Worm (Caenorhabditis elegans): ENCODE data around the gene C06E8.5.

C06E8.5 gene

ce11 chrIII:6970744-6971143 is 34.5 kb downstream of the C06E8.5 start:
- TF ChIP-seq rnt-1 (tag; optimal IDR thresholded peaks at IDR 0.05) (peak; percentile 8), ztf-4 (tag; optimal IDR thresholded peaks at IDR 0.05) (no peak)

- TF ChIP-seq nhr-47 (tag; optimal IDR thresholded peaks at IDR 0.05) (peak; percentile 29), aly-2 (tag; optimal IDR thresholded peaks at IDR 0.05) (peak; percentile 91), rnt-1 (tag; optimal IDR thresholded peaks at IDR 0.05) (peak; percentile 2), sptf-1 (tag; optimal IDR thresholded peaks at IDR 0.05) (no peak), lsy-2 (tag; optimal IDR thresholded peaks at IDR 0.05) (peak in 1 of 2 experiments; percentile 53), nhr-71 (tag; optimal IDR thresholded peaks at IDR 0.05) (peak; percentile 9), ama-1 (optimal IDR thresholded peaks at IDR 0.05) (peak; percentile 33), mab-9 (GFP tag; IDR thresholded peaks at IDR 0.05) (no peak), ets-5 (GFP tag; IDR thresholded peaks at IDR 0.05) (no peak), efl-1 (optimal IDR thresholded peaks at IDR 0.05) (peak; percentile 18), efl-1 (GFP tag; optimal IDR thresholded peaks at IDR 0.05 in 1 of 2) (peak in 1 of 2 experiments; percentile 81), nhr-90 (tag; optimal IDR thresholded peaks at IDR 0.05; ENCODE audit: poor library complexity) (peak; percentile 19)
Observed at ce11 chrIII:6969781-6970342, 35.4 kb downstream of the C06E8.5 start.

DNA sequence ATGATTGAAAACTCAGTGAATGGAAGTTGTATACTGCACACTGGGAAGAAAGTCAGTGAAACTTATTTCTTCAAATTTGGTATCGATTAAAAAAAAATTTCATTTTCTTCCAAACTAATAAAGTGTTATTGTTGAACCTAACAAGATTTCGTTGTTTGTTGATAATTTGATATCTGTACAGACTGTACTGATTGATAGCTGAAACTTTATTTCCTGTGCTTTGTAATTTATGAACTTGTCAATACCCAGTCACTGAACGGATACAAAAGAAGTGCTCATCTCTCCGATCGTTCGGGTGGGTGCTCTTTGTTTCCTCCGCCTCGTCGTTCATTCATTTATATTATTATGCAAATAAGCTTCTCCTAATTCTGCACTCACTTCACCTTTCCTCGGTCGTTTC is 36.2 kb downstream of the C06E8.5 start, which contains the start of gene F31E3.12:
Gene F31E3.12, plus strand, starts transcription at position 301 of the 400 bp plus-strand sequence.
- TF ChIP-seq nhr-90 (tag; optimal IDR thresholded peaks at IDR 0.05; ENCODE audit: poor library complexity) (no peak), C34B4.2 (tag; optimal IDR thresholded peaks at IDR 0.05) (no peak), unc-130 (tag; optimal IDR thresholded peaks at IDR 0.05) (no peak), ztf-11 (tag; optimal IDR thresholded peaks at IDR 0.05) (no peak), unc-86 (tag; optimal IDR thresholded peaks at IDR 0.05) (no peak), mab-9 (GFP tag; IDR thresholded peaks at IDR 0.05) (no peak), lin-15B (tag; optimal IDR thresholded peaks at IDR 0.05) (no peak), mep-1 (tag; optimal IDR thresholded peaks at IDR 0.05) (no peak), efl-3 (GFP tag; optimal IDR thresholded peaks at IDR 0.05) (no peak), tlp-1 (tag; optimal IDR thresholded peaks at IDR 0.05) (no peak), ets-5 (GFP tag; IDR thresholded peaks at IDR 0.05) (no peak), C04F5.9 (tag; optimal IDR thresholded peaks at IDR 0.05) (no peak), blmp-1 (tag; optimal IDR thresholded peaks at IDR 0.05) (no peak), lsy-2 (tag; optimal IDR thresholded peaks at IDR 0.05) (no peak)

DNA sequence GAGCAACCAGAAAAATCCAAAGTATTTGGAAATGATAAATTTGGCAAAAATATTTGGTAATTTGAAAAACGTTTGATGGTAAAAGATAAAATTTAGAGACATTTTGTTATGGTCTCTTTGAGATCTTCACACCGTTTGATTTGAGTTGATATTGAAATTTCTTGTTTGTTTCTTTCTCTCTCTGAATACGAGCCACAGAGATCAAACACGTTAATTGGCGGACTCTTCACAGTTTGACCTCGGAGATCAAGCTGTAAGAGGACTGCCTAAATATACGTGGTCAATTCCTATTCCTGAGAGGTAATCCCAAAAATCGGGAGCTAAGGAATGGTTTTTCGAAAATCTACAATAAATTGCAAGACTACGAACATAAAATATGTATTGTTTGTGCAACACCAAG is 36.6 kb downstream of the C06E8.5 start:
- no peak for TF ChIP-seq skn-1 (tag; optimal IDR thresholded peaks at IDR 0.05)
- TF ChIP-seq lin-13 (GFP tag; optimal IDR thresholded peaks at IDR 0.05): no peak
- TF ChIP-seq nhr-11 (tag; optimal IDR thresholded peaks at IDR 0.05): no peak
- no peak for TF ChIP-seq nhr-90 (tag; optimal IDR thresholded peaks at IDR 0.05; ENCODE audit: poor library complexity)
- TF ChIP-seq alr-1 (tag; optimal IDR thresholded peaks at IDR 0.05; ENCODE audit: borderline replicate concordance): no peak
- no peak for TF ChIP-seq ceh-82 (tag; optimal IDR thresholded peaks at IDR 0.05)
- TF ChIP-seq elt-3 (tag; optimal IDR thresholded peaks at IDR 0.05): no peak
- no peak for TF ChIP-seq grh-1 (GFP tag; IDR thresholded peaks at IDR 0.05)
- no peak for TF ChIP-seq F16B12.6 (tag; optimal IDR thresholded peaks at IDR 0.05)
- no peak for TF ChIP-seq ama-1 (optimal IDR thresholded peaks at IDR 0.05)
- no peak for TF ChIP-seq lin-39 (tag; optimal IDR thresholded peaks at IDR 0.05)
- no peak for TF ChIP-seq nhr-12 (tag; optimal IDR thresholded peaks at IDR 0.05)
- no peak for TF ChIP-seq aha-1 (tag; optimal IDR thresholded peaks at IDR 0.05)

DNA sequence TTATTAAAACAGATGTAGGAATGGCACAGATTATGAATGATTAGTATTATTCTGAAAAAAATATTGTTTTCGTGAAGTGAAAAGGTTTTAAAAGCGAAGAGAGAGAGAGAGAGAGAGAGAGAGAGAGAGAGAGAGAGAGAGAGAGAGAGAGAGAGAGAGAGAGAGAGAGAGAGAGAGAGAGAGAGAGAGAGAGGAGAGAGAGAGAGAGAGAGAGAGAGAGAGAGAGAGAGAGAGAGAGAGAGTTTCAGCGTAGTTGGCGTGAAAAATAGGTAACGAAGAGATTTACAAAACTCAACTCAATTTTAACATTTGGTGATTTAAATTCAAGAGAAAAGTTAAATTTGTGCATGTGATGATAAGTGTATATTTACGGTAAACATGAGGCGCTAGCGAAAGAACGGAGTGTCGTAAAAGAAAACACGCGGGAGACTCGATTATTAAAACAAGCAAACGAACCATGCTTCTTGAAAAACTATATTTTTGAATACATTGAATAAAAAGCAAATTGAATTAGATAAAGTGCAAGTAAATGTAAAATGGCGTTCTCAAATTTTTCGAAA is 37.1 kb downstream of the C06E8.5 start, which contains the start of gene panl-2:
Gene panl-2, minus strand, starts transcription at position 51 of the 560 bp plus-strand sequence.
- no peak for TF ChIP-seq nhr-12 (tag; optimal IDR thresholded peaks at IDR 0.05)
- no peak for TF ChIP-seq ztf-11 (tag; optimal IDR thresholded peaks at IDR 0.05)
- TF ChIP-seq mef-2 (tag; optimal IDR thresholded peaks at IDR 0.05): no peak
- no peak for TF ChIP-seq tlp-1 (tag; optimal IDR thresholded peaks at IDR 0.05)
- TF ChIP-seq blmp-1 (tag; optimal IDR thresholded peaks at IDR 0.05): peak; percentile 43
- TF ChIP-seq vab-15 (tag; optimal IDR thresholded peaks at IDR 0.05): no peak
- TF ChIP-seq skn-1 (tag; optimal IDR thresholded peaks at IDR 0.05): peak; percentile 51
- peak; percentile 30 for TF ChIP-seq lin-14 (GFP tag; optimal IDR thresholded peaks at IDR 0.05)
- no peak for TF ChIP-seq pag-3 (tag; optimal IDR thresholded peaks at IDR 0.05; ENCODE audit: borderline replicate concordance, insufficient read depth)
- TF ChIP-seq lin-39 (tag; optimal IDR thresholded peaks at IDR 0.05): no peak
- TF ChIP-seq sox-4 (tag; optimal IDR thresholded peaks at IDR 0.05): no peak
- TF ChIP-seq unc-62 (GFP tag; optimal IDR thresholded peaks at IDR 0.05): no peak
- TF ChIP-seq sup-37 (GFP tag; optimal IDR thresholded peaks at IDR 0.05): no peak
- TF ChIP-seq alr-1 (tag; optimal IDR thresholded peaks at IDR 0.05; ENCODE audit: borderline replicate concordance): no peak
- no peak for TF ChIP-seq zip-4 (GFP tag; optimal IDR thresholded peaks at IDR 0.05)
- peak; percentile 82 to 94 for TF ChIP-seq lsy-2 (tag; optimal IDR thresholded peaks at IDR 0.05)
- no peak for TF ChIP-seq ceh-63 (GFP tag; optimal IDR thresholded peaks at IDR 0.05)
- peak in 2 of 3 experiments; percentile 4 to 30 for TF ChIP-seq ceh-82 (tag; optimal IDR thresholded peaks at IDR 0.05)
- TF ChIP-seq C34B4.2 (tag; optimal IDR thresholded peaks at IDR 0.05): no peak
- peak; percentile 43 for TF ChIP-seq nhr-71 (tag; optimal IDR thresholded peaks at IDR 0.05)
